Fruit fly (Drosophila melanogaster): ENCODE data around the gene rdgA.

The rdgA gene

DNA sequence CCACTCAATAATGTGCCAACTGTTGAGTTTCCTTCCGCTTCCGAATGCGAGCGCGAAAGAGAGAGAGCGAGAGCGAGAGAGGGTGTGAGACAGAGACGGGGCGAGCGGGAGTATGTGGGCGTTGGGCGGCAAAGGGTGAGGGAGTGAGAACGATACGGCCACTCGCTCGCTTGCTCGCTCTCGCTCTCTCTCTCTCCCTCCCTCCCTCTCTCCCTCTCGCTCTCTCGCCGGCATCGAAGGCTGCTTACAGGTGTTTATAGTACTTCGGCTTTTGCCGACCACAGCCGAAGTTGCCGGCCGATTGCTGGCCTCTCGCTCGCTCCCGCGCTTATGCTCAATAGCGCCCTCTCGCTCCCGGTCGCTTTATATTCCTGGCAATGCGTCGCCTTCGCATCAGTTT, 17.9 kb downstream of the rdgA start (continued):
- no peak for TF ChIP-seq ERR (GFP tag; optimal IDR thresholded peaks at IDR 0.05)
- peak; percentile 11 for TF ChIP-seq CG12155 (GFP tag; optimal IDR thresholded peaks at IDR 0.05)
- TF ChIP-seq Lhr (GFP tag; optimal IDR thresholded peaks at IDR 0.05), result no peak
- no peak for TF ChIP-seq D (optimal IDR thresholded peaks at IDR 0.05)
- no peak for TF ChIP-seq D (GFP tag; optimal IDR thresholded peaks at IDR 0.05)
- TF ChIP-seq CG15073 (GFP tag; optimal IDR thresholded peaks at IDR 0.05), result no peak
- 0 out of 3 replicates have a peak, but pooled peaks have one; percentile 18 for TF ChIP-seq CG11695 (GFP tag; IDR thresholded peaks at IDR 0.05)
- TF ChIP-seq Deaf1 (tag; optimal IDR thresholded peaks at IDR 0.05), result peak; percentile 100
- TF ChIP-seq sug (tag; optimal IDR thresholded peaks at IDR 0.05), result no peak
- TF ChIP-seq NfI (GFP tag; optimal IDR thresholded peaks at IDR 0.05), result no peak
- no peak for TF ChIP-seq CG10366 (GFP tag; IDR thresholded peaks at IDR 0.05)
- no peak for TF ChIP-seq cato (GFP tag; optimal IDR thresholded peaks at IDR 0.05; ENCODE audit: borderline replicate concordance)
- TF ChIP-seq Mes4 (GFP tag; optimal IDR thresholded peaks at IDR 0.05), result no peak
- no peak for TF ChIP-seq sna (GFP tag; IDR thresholded peaks at IDR 0.05; ENCODE audit: partially characterized antibody)
- TF ChIP-seq nau (GFP tag; optimal IDR thresholded peaks at IDR 0.05), result no peak
- TF ChIP-seq C15 (GFP tag; IDR thresholded peaks at IDR 0.05), result no peak
- no peak for TF ChIP-seq Hmr (GFP tag; optimal IDR thresholded peaks at IDR 0.05)
- no peak for TF ChIP-seq CG9437 (GFP tag; optimal IDR thresholded peaks at IDR 0.05)
- no peak for TF ChIP-seq CG1603 (tag; optimal IDR thresholded peaks at IDR 0.05)
- peak; percentile 23 for TF ChIP-seq HmgD (GFP tag; optimal IDR thresholded peaks at IDR 0.05)
- TF ChIP-seq lola (GFP tag; optimal IDR thresholded peaks at IDR 0.05), result no peak
- no peak for TF ChIP-seq nerfin-2 (GFP tag; IDR thresholded peaks at IDR 0.05; ENCODE audit: partially characterized antibody)
- no peak for TF ChIP-seq danr (GFP tag; IDR thresholded peaks at IDR 0.05)
- no peak for TF ChIP-seq wor (GFP tag; IDR thresholded peaks at IDR 0.05)
- no peak for TF ChIP-seq CG12236 (GFP tag; optimal IDR thresholded peaks at IDR 0.05)
- no peak for TF ChIP-seq Oli (tag; optimal IDR thresholded peaks at IDR 0.05)
- TF ChIP-seq CG11504 (tag; optimal IDR thresholded peaks at IDR 0.05), result no peak
- TF ChIP-seq row (GFP tag; IDR thresholded peaks at IDR 0.05), result no peak
- TF ChIP-seq Med (GFP tag), result peak; percentile 75
- no peak for TF ChIP-seq fu2 (GFP tag; optimal IDR thresholded peaks at IDR 0.05)
- peak; percentile 22 for TF ChIP-seq da (GFP tag; optimal IDR thresholded peaks at IDR 0.05)
- no peak for TF ChIP-seq Oaz (GFP tag; IDR thresholded peaks at IDR 0.05)
- no peak for TF ChIP-seq tin (GFP tag; optimal IDR thresholded peaks at IDR 0.05)
- TF ChIP-seq CG8290 (GFP tag; optimal IDR thresholded peaks at IDR 0.05), result peak; percentile 31
- peak; percentile 30 to 49 for TF ChIP-seq CG8290 (tag; optimal IDR thresholded peaks at IDR 0.05)
- no peak for TF ChIP-seq CG17186 (GFP tag; optimal IDR thresholded peaks at IDR 0.05)
- TF ChIP-seq Nf-YB (GFP tag; optimal IDR thresholded peaks at IDR 0.05), result peak; percentile 46
- no peak for TF ChIP-seq gem (tag; optimal IDR thresholded peaks at IDR 0.05)
- TF ChIP-seq CG17829 (tag; optimal IDR thresholded peaks at IDR 0.05), result no peak
- TF ChIP-seq Gsc (GFP tag; IDR thresholded peaks at IDR 0.05), result no peak
- no peak for TF ChIP-seq tio (GFP tag; optimal IDR thresholded peaks at IDR 0.05)
- no peak for TF ChIP-seq Rx (GFP tag; IDR thresholded peaks at IDR 0.05)
- TF ChIP-seq GATAe (GFP tag; conservative IDR thresholded peaks at IDR 0.05), result no peak
- no peak for TF ChIP-seq CG7357 (GFP tag; IDR thresholded peaks at IDR 0.05)
- TF ChIP-seq crc (GFP tag; optimal IDR thresholded peaks at IDR 0.05), result no peak
- TF ChIP-seq CG32772 (GFP tag; IDR thresholded peaks at IDR 0.05), result no peak
- TF ChIP-seq en (GFP tag; optimal IDR thresholded peaks at IDR 0.05), result no peak
- TF ChIP-seq Lim3 (GFP tag; IDR thresholded peaks at IDR 0.05), result no peak
- no peak for TF ChIP-seq p53 (GFP tag; optimal IDR thresholded peaks at IDR 0.05)
- TF ChIP-seq CG12104 (GFP tag; optimal IDR thresholded peaks at IDR 0.05), result no peak
- no peak for TF ChIP-seq CG31441 (GFP tag; IDR thresholded peaks at IDR 0.05)
- TF ChIP-seq Gug (GFP tag; IDR thresholded peaks at IDR 0.05), result no peak
- TF ChIP-seq Xbp1 (GFP tag; optimal IDR thresholded peaks at IDR 0.05), result no peak

Measured in whole organism, embryonic.